Worm (Caenorhabditis elegans): ENCODE results near the gene daf-42.

The daf-42 gene

ce11 chrIV:7388843-7389242 lies 42.2 kb upstream of the daf-42 start, which contains the start of gene mob-3:
Gene mob-3, minus strand, starts transcription at chrIV:7388943.
- TF ChIP-seq ref-2 (tag; optimal IDR thresholded peaks at IDR 0.05) (no peak), mec-3 (tag; optimal IDR thresholded peaks at IDR 0.05; ENCODE audit: borderline replicate concordance) (no peak), Y22D7AL.16 (tag; optimal IDR thresholded peaks at IDR 0.05) (no peak), lim-6 (tag; optimal IDR thresholded peaks at IDR 0.05) (no peak), dve-1 (tag; optimal IDR thresholded peaks at IDR 0.05) (no peak), pha-2 (tag; optimal IDR thresholded peaks at IDR 0.05) (no peak)

- TF ChIP-seq hlh-15 (tag; optimal IDR thresholded peaks at IDR 0.05) (no peak), ceh-45 (GFP tag; IDR thresholded peaks at IDR 0.05) (no peak), pros-1 (tag; optimal IDR thresholded peaks at IDR 0.05) (no peak), hlh-13 (GFP tag; optimal IDR thresholded peaks at IDR 0.05) (no peak), ref-2 (tag; optimal IDR thresholded peaks at IDR 0.05) (peak; percentile 46), T23F11.4 (GFP tag; optimal IDR thresholded peaks at IDR 0.05) (no peak), fkh-10 (GFP tag; optimal IDR thresholded peaks at IDR 0.05) (no peak), hlh-8 (tag; optimal IDR thresholded peaks at IDR 0.05) (no peak), gmeb-2 (tag; optimal IDR thresholded peaks at IDR 0.05) (no peak), mec-3 (tag; optimal IDR thresholded peaks at IDR 0.05; ENCODE audit: borderline replicate concordance) (no peak), ceh-34 (tag; optimal IDR thresholded peaks at IDR 0.05) (peak; percentile 54), che-1 (tag; optimal IDR thresholded peaks at IDR 0.05) (no peak), pag-3 (tag; optimal IDR thresholded peaks at IDR 0.05; ENCODE audit: borderline replicate concordance) (no peak), F13H6.1 (tag; optimal IDR thresholded peaks at IDR 0.05) (no peak), sox-2 (GFP tag; IDR thresholded peaks at IDR 0.05) (no peak), hlh-6 (tag; optimal IDR thresholded peaks at IDR 0.05) (no peak), fkh-6 (tag; optimal IDR thresholded peaks at IDR 0.05) (peak; percentile 27), unc-55 (GFP tag; optimal IDR thresholded peaks at IDR 0.05) (peak; percentile 89), ceh-30 (tag; optimal IDR thresholded peaks at IDR 0.05) (no peak), ceh-31 (tag; optimal IDR thresholded peaks at IDR 0.05) (peak; percentile 83), npax-4 (tag; optimal IDR thresholded peaks at IDR 0.05) (no peak), pat-9 (tag; optimal IDR thresholded peaks at IDR 0.05) (no peak), zip-5 (tag; optimal IDR thresholded peaks at IDR 0.05) (no peak), elt-2 (tag; optimal IDR thresholded peaks at IDR 0.05) (no peak), lin-11 (tag; optimal IDR thresholded peaks at IDR 0.05) (no peak), ceh-22 (tag; optimal IDR thresholded peaks at IDR 0.05) (no peak), ceh-19 (GFP tag; optimal IDR thresholded peaks at IDR 0.05) (no peak), ahr-1 (tag; optimal IDR thresholded peaks at IDR 0.05) (no peak), madf-2 (tag; optimal IDR thresholded peaks at IDR 0.05) (no peak), K09A11.1 (tag; optimal IDR thresholded peaks at IDR 0.05; ENCODE audit: insufficient read depth) (no peak), ztf-16 (tag; optimal IDR thresholded peaks at IDR 0.05) (no peak), lim-6 (tag; optimal IDR thresholded peaks at IDR 0.05) (no peak), unc-3 (GFP tag; conservative IDR thresholded peaks at IDR 0.05) (no peak), unc-3 (tag; optimal IDR thresholded peaks at IDR 0.05) (no peak), nhr-232 (tag; optimal IDR thresholded peaks at IDR 0.05) (no peak), ceh-48 (tag; optimal IDR thresholded peaks at IDR 0.05) (no peak), nhr-11 (tag; optimal IDR thresholded peaks at IDR 0.05) (no peak), unc-86 (tag; optimal IDR thresholded peaks at IDR 0.05) (no peak), C38D4.7 (GFP tag; optimal IDR thresholded peaks at IDR 0.05) (no peak), rnt-1 (tag; optimal IDR thresholded peaks at IDR 0.05) (peak; percentile 74), dmd-4 (tag; optimal IDR thresholded peaks at IDR 0.05; ENCODE audit: borderline replicate concordance) (peak; percentile 32), ceh-6 (GFP tag; optimal IDR thresholded peaks at IDR 0.05) (no peak), ceh-9 (tag; optimal IDR thresholded peaks at IDR 0.05) (no peak), sox-4 (tag; optimal IDR thresholded peaks at IDR 0.05) (no peak), tbx-7 (tag; optimal IDR thresholded peaks at IDR 0.05) (no peak), C08G9.2 (tag; optimal IDR thresholded peaks at IDR 0.05) (no peak), eyg-1 (tag; optimal IDR thresholded peaks at IDR 0.05) (no peak)
Observed at ce11 chrIV:7386835-7387551, 40.3 kb upstream of the daf-42 start.

Measured in whole organism, late embryonic.